Worm (Caenorhabditis elegans): Measurements from ENCODE around the gene ptp-4A2.

Gene ptp-4A2

DNA sequence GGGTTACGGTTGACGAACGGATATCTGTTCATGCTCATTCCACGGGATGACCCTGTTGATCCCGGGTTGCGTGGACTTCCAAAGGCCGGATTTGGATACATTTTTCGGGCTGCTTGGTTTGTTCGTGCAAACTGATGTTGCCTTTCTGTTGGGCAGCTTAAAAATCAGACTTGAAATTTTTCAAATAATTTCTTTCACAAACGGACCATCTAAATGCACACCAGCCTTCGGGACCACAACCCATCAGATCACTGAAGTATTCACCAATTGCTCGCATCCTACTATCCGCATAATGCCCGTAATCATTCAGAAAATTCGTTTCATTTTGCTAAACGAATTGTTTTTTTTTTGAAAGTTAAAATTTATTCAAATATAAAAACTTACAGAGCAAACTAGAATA, 47.5 kb downstream of the ptp-4A2 start, which contains the start of gene F47F2.3:
Gene F47F2.3 (minus strand): TSS at position 101 of the 400 bp plus-strand sequence.
- TF ChIP-seq zag-1 (tag; optimal IDR thresholded peaks at IDR 0.05) (no peak), nhr-77 (tag; optimal IDR thresholded peaks at IDR 0.05) (no peak), lin-29 (GFP tag; IDR thresholded peaks at IDR 0.05) (no peak), fkh-10 (GFP tag; optimal IDR thresholded peaks at IDR 0.05) (no peak), nhr-11 (tag; optimal IDR thresholded peaks at IDR 0.05) (no peak), mdl-1 (tag; optimal IDR thresholded peaks at IDR 0.05) (no peak), F44E2.7 (GFP tag; IDR thresholded peaks at IDR 0.05) (no peak), nhr-25 (tag; optimal IDR thresholded peaks at IDR 0.05; ENCODE audit: borderline replicate concordance, insufficient read depth) (no peak), lin-13 (GFP tag; optimal IDR thresholded peaks at IDR 0.05) (no peak)

Measured in whole organism, L4 larva.